Fruit fly (Drosophila melanogaster) Kc167 (cell line): ENCODE results near the gene Xrp1.

Experiments used
- Myc ChIP-seq: fragments of >200 bp; optimal IDR thresholded peaks from 2 replicates; lab custom pipeline; 2017; ENCODE audit warnings: missing external identifiers
- Sin3A ChIP-seq: fragments of >200 bp; optimal IDR thresholded peaks from 2 replicates; lab custom pipeline; 2018; ENCODE audit warnings: missing external identifiers
- h ChIP-seq: fragments of >200 bp; optimal IDR thresholded peaks from 3 replicates; lab custom pipeline; 2018; ENCODE audit warnings: missing external identifiers
- insv ChIP-seq: fragments of >200 bp; optimal IDR thresholded peaks from 3 replicates; lab custom pipeline; 2018; ENCODE audit warnings: missing external identifiers
- psq ChIP-seq: fragments of >200 bp; optimal IDR thresholded peaks from 2 replicates; lab custom pipeline; 2017; ENCODE audit warnings: missing external identifiers
- ttk ChIP-seq: sonication (Bioruptor generic); optimal IDR thresholded peaks from 2 replicates; lab custom pipeline; 2017; ENCODE audit warnings: missing external identifiers

The Xrp1 gene

dm6 chr3R:18912782-18913331 is 1.9 kb upstream of the Xrp1 start, which contains the start of gene Sgsh:
Sgsh (minus strand) TSS chr3R:18912922.
- TF ChIP-seq ttk (lab: Kevin White, UChicago) = no peak
- no peak for TF ChIP-seq h (lab: Kevin White, UChicago)
- TF ChIP-seq Sin3A (lab: Kevin White, UChicago) = no peak
- TF ChIP-seq psq (lab: Kevin White, UChicago) = no peak
- TF ChIP-seq Myc (lab: Kevin White, UChicago) = no peak
- no peak for TF ChIP-seq insv (lab: Kevin White, UChicago)

dm6 chr3R:18913856-18914593 is 743 bp upstream of the Xrp1 start:
- TF ChIP-seq h (lab: Kevin White, UChicago) = no peak
- TF ChIP-seq Sin3A (lab: Kevin White, UChicago) = no peak
- no peak for TF ChIP-seq psq (lab: Kevin White, UChicago)
- TF ChIP-seq insv (lab: Kevin White, UChicago) = no peak
- no peak for TF ChIP-seq Myc (lab: Kevin White, UChicago)
- no peak for TF ChIP-seq ttk (lab: Kevin White, UChicago)

- TF ChIP-seq h (lab: Kevin White, UChicago) (no peak), insv (lab: Kevin White, UChicago) (no peak), Myc (lab: Kevin White, UChicago) (no peak), ttk (lab: Kevin White, UChicago) (no peak), Sin3A (lab: Kevin White, UChicago) (no peak), psq (lab: Kevin White, UChicago) (no peak)
Observed at dm6 chr3R:18915644-18916194, 951 bp downstream of the Xrp1 start.

dm6 chr3R:18916715-18917253 is 2.0 kb downstream of the Xrp1 start:
- TF ChIP-seq ttk (lab: Kevin White, UChicago) (no peak), insv (lab: Kevin White, UChicago) (no peak), Myc (lab: Kevin White, UChicago) (no peak), psq (lab: Kevin White, UChicago) (no peak), Sin3A (lab: Kevin White, UChicago) (no peak)

- no peak for TF ChIP-seq h (lab: Kevin White, UChicago)
- no peak for TF ChIP-seq Myc (lab: Kevin White, UChicago)
- TF ChIP-seq psq (lab: Kevin White, UChicago) = no peak
- TF ChIP-seq ttk (lab: Kevin White, UChicago) = no peak
- no peak for TF ChIP-seq Sin3A (lab: Kevin White, UChicago)
- no peak for TF ChIP-seq insv (lab: Kevin White, UChicago)
Observed at dm6 chr3R:18917976-18918871, 3.5 kb downstream of the Xrp1 start.

- TF ChIP-seq ttk (lab: Kevin White, UChicago) (no peak), Sin3A (lab: Kevin White, UChicago) (no peak), Myc (lab: Kevin White, UChicago) (no peak), psq (lab: Kevin White, UChicago) (no peak), insv (lab: Kevin White, UChicago) (no peak), h (lab: Kevin White, UChicago) (no peak)
Observed at dm6 chr3R:18918872-18919339, 4.1 kb downstream of the Xrp1 start.

- TF ChIP-seq insv (lab: Kevin White, UChicago) = no peak
- no peak for TF ChIP-seq Myc (lab: Kevin White, UChicago)
- no peak for TF ChIP-seq Sin3A (lab: Kevin White, UChicago)
- TF ChIP-seq ttk (lab: Kevin White, UChicago) = no peak
- no peak for TF ChIP-seq h (lab: Kevin White, UChicago)
- no peak for TF ChIP-seq psq (lab: Kevin White, UChicago)
Observed at dm6 chr3R:18923208-18923761, 8.5 kb downstream of the Xrp1 start.

- TF ChIP-seq Myc (lab: Kevin White, UChicago) (no peak), ttk (lab: Kevin White, UChicago) (no peak), insv (lab: Kevin White, UChicago) (no peak), h (lab: Kevin White, UChicago) (no peak), psq (lab: Kevin White, UChicago) (no peak), Sin3A (lab: Kevin White, UChicago) (no peak)
Observed at dm6 chr3R:18923802-18924635, 9.3 kb downstream of the Xrp1 start.

dm6 chr3R:18924636-18924977 is 9.8 kb downstream of the Xrp1 start:
- TF ChIP-seq psq (lab: Kevin White, UChicago) = no peak
- no peak for TF ChIP-seq insv (lab: Kevin White, UChicago)
- TF ChIP-seq h (lab: Kevin White, UChicago) = no peak
- TF ChIP-seq Sin3A (lab: Kevin White, UChicago) = no peak
- TF ChIP-seq ttk (lab: Kevin White, UChicago) = no peak
